Worm (Caenorhabditis elegans) whole organism, L3 larva: ENCODE measurements around the gene mig-38.
A peak's percentile ranks its signal among the peaks of the same experiment; 100 is the strongest.

Experiments used
- ZK546.5 ChIP-seq: sonication (generic microtip); optimal IDR thresholded peaks from 2 replicates; lab custom pipeline; 2017; ENCODE audit warnings: missing biosample characterization, missing genetic modification characterization
- ama-1 ChIP-seq: fragments of 150-350 bp; optimal IDR thresholded peaks from 2 replicates; lab custom pipeline; 2018
- ceh-82 ChIP-seq: fragments of 150-350 bp; optimal IDR thresholded peaks from 2 replicates; lab custom pipeline; 2014; ENCODE audit warnings: missing biosample characterization, missing genetic modification characterization
- egl-5 ChIP-seq: fragments of 150-350 bp; optimal IDR thresholded peaks from 2 replicates; lab custom pipeline; 2017; ENCODE audit warnings: missing biosample characterization, missing genetic modification reagents, missing genetic modification characterization, inconsistent platforms
- elt-1 ChIP-seq: fragments of 150-350 bp; optimal IDR thresholded peaks from 2 replicates; lab custom pipeline; 2014; ENCODE audit warnings: missing biosample characterization, missing genetic modification characterization
- elt-2 ChIP-seq: sonication (generic microtip); optimal IDR thresholded peaks from 2 replicates; lab custom pipeline; 2016; ENCODE audit warnings: missing genetic modification reagents, mild to moderate bottlenecking, missing genetic modification characterization, missing compliant biosample characterization
- eor-1 ChIP-seq, 2 experiments: fragments of 150-350 bp; optimal IDR thresholded peaks; 2 replicates each; lab custom pipeline; 2014 to 2018; ENCODE audit warnings: missing biosample characterization in 2 of 2, missing genetic modification characterization in 2 of 2
- jun-1 ChIP-seq: fragments of 150-350 bp; optimal IDR thresholded peaks from 2 replicates; lab custom pipeline; 2014; ENCODE audit warnings: missing biosample characterization, missing genetic modification reagents, missing genetic modification characterization
- lin-39 ChIP-seq: fragments of 150-350 bp; optimal IDR thresholded peaks from 2 replicates; lab custom pipeline; 2018; ENCODE audit warnings: missing biosample characterization, missing genetic modification reagents, missing genetic modification characterization
- lsy-12 ChIP-seq: sonication (generic microtip); optimal IDR thresholded peaks from 2 replicates; lab custom pipeline; 2016; ENCODE audit warnings: mild to moderate bottlenecking, missing genetic modification characterization, missing compliant biosample characterization
- mdl-1 ChIP-seq: fragments of 150-350 bp; optimal IDR thresholded peaks from 2 replicates; lab custom pipeline; 2014; ENCODE audit warnings: missing biosample characterization, missing genetic modification characterization
- nfya-1 ChIP-seq: sonication (generic microtip); optimal IDR thresholded peaks from 2 replicates; lab custom pipeline; 2017; ENCODE audit warnings: missing genetic modification characterization, mild to moderate bottlenecking, missing compliant biosample characterization, antibody characterized with exemption, moderate library complexity; ENCODE audit not compliant: insufficient read depth
- nhr-11 ChIP-seq: fragments of 150-350 bp; optimal IDR thresholded peaks from 2 replicates; lab custom pipeline; 2014; ENCODE audit warnings: missing biosample characterization, missing genetic modification characterization
- nhr-23 ChIP-seq: fragments of 150-350 bp; optimal IDR thresholded peaks from 2 replicates; lab custom pipeline; 2014; ENCODE audit warnings: missing biosample characterization, missing genetic modification reagents, missing genetic modification characterization
- nhr-237 ChIP-seq: fragments of 150-350 bp; optimal IDR thresholded peaks from 2 replicates; lab custom pipeline; 2014; ENCODE audit warnings: missing biosample characterization, missing genetic modification characterization
- nhr-28 ChIP-seq: fragments of 150-350 bp; optimal IDR thresholded peaks from 2 replicates; lab custom pipeline; 2014; ENCODE audit warnings: missing biosample characterization, missing genetic modification characterization
- nhr-67 ChIP-seq: fragments of 150-350 bp; optimal IDR thresholded peaks from 2 replicates; lab custom pipeline; 2014; ENCODE audit warnings: missing biosample characterization, missing genetic modification characterization
- zag-1 ChIP-seq: fragments of 150-350 bp; optimal IDR thresholded peaks from 2 replicates; lab custom pipeline; 2014; ENCODE audit warnings: missing biosample characterization, missing genetic modification characterization
- ztf-11 ChIP-seq: fragments of 150-350 bp; optimal IDR thresholded peaks from 2 replicates; lab custom pipeline; 2014; ENCODE audit warnings: missing biosample characterization, missing genetic modification characterization
- ztf-4 ChIP-seq: fragments of 150-350 bp; optimal IDR thresholded peaks from 2 replicates; lab custom pipeline; 2014; ENCODE audit warnings: missing biosample characterization, missing genetic modification characterization

Gene mig-38

ce11 chrIV:11644705-11645104 is 50.7 kb downstream of the mig-38 start:
- TF ChIP-seq ama-1 = peak; percentile 14
- no peak for TF ChIP-seq nhr-11 (tag; lab: Kevin White, UChicago)

DNA sequence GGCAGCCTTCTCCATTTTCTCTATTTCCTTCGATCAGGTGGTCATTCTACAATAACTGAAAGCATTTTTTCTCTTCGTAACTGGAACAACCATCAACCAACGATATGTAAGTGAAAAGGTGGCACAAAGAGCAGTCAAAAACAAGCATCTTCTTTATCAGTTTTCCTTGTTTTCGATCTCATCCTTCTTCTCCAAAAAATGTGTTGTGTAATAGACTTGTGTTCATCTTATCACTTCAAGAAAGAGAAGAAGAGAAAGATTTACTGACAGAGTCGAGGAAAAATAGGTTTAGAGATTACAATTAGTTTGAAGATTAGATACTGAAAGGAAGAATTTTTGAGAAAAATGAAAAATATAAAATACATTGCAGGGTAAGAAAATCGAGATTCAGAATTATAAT is 51.3 kb downstream of the mig-38 start:
- TF ChIP-seq egl-5 (tag; lab: Kevin White, UChicago) (peak; percentile 39), elt-1 (tag; lab: Kevin White, UChicago) (no peak), nhr-23 (tag; lab: Kevin White, UChicago) (no peak), mdl-1 (tag; lab: Kevin White, UChicago) (no peak), nhr-11 (tag; lab: Kevin White, UChicago) (peak; percentile 26), ama-1 (peak; percentile 14), nhr-67 (tag; lab: Kevin White, UChicago) (no peak), lin-39 (no peak), elt-2 (peak; percentile 3)

- TF ChIP-seq egl-5 (tag; lab: Kevin White, UChicago) (peak; percentile 62), nfya-1 (tag; lab: Kevin White, UChicago) (no peak)
- TF ChIP-seq, all 47 proteins: peak for 1
Observed at ce11 chrIV:11646908-11647307, 52.9 kb downstream of the mig-38 start.

- peak; percentile 12 for TF ChIP-seq nhr-11 (tag; lab: Kevin White, UChicago)
- no peak for TF ChIP-seq nhr-28 (tag; lab: Kevin White, UChicago)
- no peak for TF ChIP-seq nhr-237 (tag; lab: Kevin White, UChicago)
- no peak for TF ChIP-seq eor-1 (tag; optimal IDR thresholded peaks at IDR 0.05; lab: Kevin White, UChicago)
- no peak for TF ChIP-seq zag-1 (tag; lab: Kevin White, UChicago)
- no peak for TF ChIP-seq lsy-12 (tag; lab: Kevin White, UChicago)
- TF ChIP-seq nfya-1 (tag; lab: Kevin White, UChicago) = peak; percentile 2
- TF ChIP-seq egl-5 (tag; lab: Kevin White, UChicago) = no peak
- TF ChIP-seq, all 47 proteins: peak for 2
Observed at ce11 chrIV:11649031-11649430, 55.0 kb downstream of the mig-38 start, which contains the start of gene ZK809.8. Gene ZK809.8 (minus strand): TSS chrIV:11649064.

ce11 chrIV:11650344-11650743 is 56.3 kb downstream of the mig-38 start:
- TF ChIP-seq egl-5 (tag; lab: Kevin White, UChicago) (no peak), ZK546.5 (tag; lab: Kevin White, UChicago) (no peak), jun-1 (tag; lab: Kevin White, UChicago) (no peak), ztf-11 (no peak), nfya-1 (tag; lab: Kevin White, UChicago) (no peak), ztf-4 (tag; lab: Kevin White, UChicago) (no peak), ceh-82 (tag; lab: Kevin White, UChicago) (no peak), elt-2 (no peak)
